Fruit fly (Drosophila melanogaster): ENCODE data around the gene Mocs2B.
"Not testable (repeated sequence)": the region's sequence is repeated elsewhere in the genome, so short reads cannot be mapped to it uniquely, and the experiment has no call there.

DNA sequence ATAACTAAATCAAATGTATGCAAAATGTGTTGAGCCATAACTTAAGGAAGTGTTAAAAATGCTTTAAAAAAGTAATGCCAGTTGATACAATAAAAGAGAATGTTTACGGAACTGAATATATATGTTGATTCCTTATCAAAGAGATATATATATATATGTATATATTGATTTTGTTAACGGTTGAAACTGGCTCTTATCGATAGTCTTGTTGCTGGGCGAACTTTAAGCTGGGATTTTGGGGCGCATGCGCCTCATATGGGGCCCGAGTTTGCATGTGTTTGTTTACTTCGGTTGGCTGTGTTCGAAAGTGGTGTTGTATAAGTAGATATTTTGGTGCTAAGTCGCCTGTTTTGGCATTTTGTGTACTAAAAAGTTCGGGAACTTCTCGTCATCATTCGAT is 3.9 kb upstream of the Mocs2B start, which contains the start of gene Bili:
- not testable (repeated sequence) for TF ChIP-seq Dll (optimal IDR thresholded peaks at IDR 0.05); usp (GFP tag; optimal IDR thresholded peaks at IDR 0.05); psq (optimal IDR thresholded peaks at IDR 0.05); EcR (GFP tag; optimal IDR thresholded peaks at IDR 0.05); CG8478 (optimal IDR thresholded peaks at IDR 0.05)
